Fruit fly (Drosophila melanogaster) whole organism, pupa: Measurements from ENCODE around the gene CG14932.

Source experiments
- CG10348 ChIP-seq: fragments of 200-800 bp; sonication (Bioruptor generic); IDR thresholded peaks from 2 replicates; pipeline ENCODE4 v1.3.6; 2022; ENCODE audit warnings: missing biosample characterization, missing genetic modification characterization
- CG12605 ChIP-seq: fragments of 200-800 bp; sonication (Bioruptor generic); IDR thresholded peaks from 2 replicates; pipeline ENCODE4 v1.3.6; 2022; ENCODE audit warnings: missing biosample characterization, missing genetic modification characterization
- CG13204 ChIP-seq: fragments of 200-800 bp; sonication (Bioruptor generic); optimal IDR thresholded peaks from 2 replicates; lab custom pipeline; 2018; ENCODE audit warnings: missing biosample characterization, mild to moderate bottlenecking, missing genetic modification characterization, moderate library complexity
- CG14655 ChIP-seq: fragments of 200-800 bp; sonication (Bioruptor generic); optimal IDR thresholded peaks from 3 replicates; lab custom pipeline; 2017; ENCODE audit warnings: mild to moderate bottlenecking, missing biosample characterization, missing genetic modification reagents, missing genetic modification characterization
- CG15710 ChIP-seq: fragments of 200-800 bp; sonication (Bioruptor generic); optimal IDR thresholded peaks from 2 replicates; lab custom pipeline; 2018; ENCODE audit warnings: missing biosample characterization, mild to moderate bottlenecking, missing genetic modification characterization, moderate library complexity
- CG17806 ChIP-seq: fragments of 200-800 bp; sonication (Bioruptor generic); optimal IDR thresholded peaks from 2 replicates; lab custom pipeline; 2018; ENCODE audit warnings: missing biosample characterization, mild to moderate bottlenecking, missing genetic modification characterization, moderate library complexity
- CG32121 ChIP-seq: fragments of 200-800 bp; sonication (Bioruptor generic); IDR thresholded peaks from 2 replicates; pipeline ENCODE4 v1.3.6; 2022; ENCODE audit warnings: missing biosample characterization, missing genetic modification characterization
- CG34367 ChIP-seq: fragments of 200-800 bp; sonication (Bioruptor generic); optimal IDR thresholded peaks from 2 replicates; lab custom pipeline; 2018; ENCODE audit warnings: missing biosample characterization, mild to moderate bottlenecking, missing genetic modification characterization
- CG4496 ChIP-seq: fragments of 200-800 bp; sonication (Bioruptor generic); IDR thresholded peaks from 3 replicates; pipeline ENCODE4 v1.3.6; 2022; ENCODE audit warnings: missing biosample characterization, missing genetic modification characterization
- CG8159 ChIP-seq: fragments of 200-800 bp; sonication (Bioruptor generic); optimal IDR thresholded peaks from 3 replicates; lab custom pipeline; 2018; ENCODE audit warnings: missing biosample characterization, mild to moderate bottlenecking, missing genetic modification characterization, moderate library complexity
- CG8301 ChIP-seq: fragments of 200-800 bp; sonication (Bioruptor generic); optimal IDR thresholded peaks from 2 replicates; lab custom pipeline; 2018; ENCODE audit warnings: missing biosample characterization, mild to moderate bottlenecking, missing genetic modification characterization
- CG9948 ChIP-seq: fragments of 200-800 bp; sonication (Bioruptor generic); optimal IDR thresholded peaks from 2 replicates; lab custom pipeline; 2018; ENCODE audit warnings: missing biosample characterization, mild to moderate bottlenecking, missing genetic modification characterization, moderate library complexity
- D1 ChIP-seq: fragments of 200-800 bp; sonication (Bioruptor generic); optimal IDR thresholded peaks from 2 replicates; lab custom pipeline; 2018; ENCODE audit warnings: missing biosample characterization, mild to moderate bottlenecking, missing genetic modification characterization, moderate library complexity
- EcR ChIP-seq: fragments of 200-800 bp; sonication (Bioruptor generic); optimal IDR thresholded peaks from 3 replicates; lab custom pipeline; 2019; ENCODE audit warnings: missing biosample characterization, missing genetic modification characterization, mild to moderate bottlenecking, moderate library complexity, missing genetic modification reagents
- Ets98B ChIP-seq: fragments of 200-800 bp; sonication (Bioruptor generic); IDR thresholded peaks from 2 replicates; pipeline ENCODE4 v1.3.6; 2022; ENCODE audit warnings: missing biosample characterization, missing genetic modification characterization
- Pif1A ChIP-seq: fragments of 200-800 bp; sonication (Bioruptor generic); optimal IDR thresholded peaks from 3 replicates; lab custom pipeline; 2016; ENCODE audit warnings: missing biosample characterization, missing genetic modification characterization
- Pif1B ChIP-seq: fragments of 200-800 bp; sonication (Bioruptor generic); optimal IDR thresholded peaks from 3 replicates; lab custom pipeline; 2016; ENCODE audit warnings: missing biosample characterization, missing genetic modification characterization
- Snoo ChIP-seq: fragments of 200-800 bp; sonication (Bioruptor generic); optimal IDR thresholded peaks from 3 replicates; lab custom pipeline; 2017; ENCODE audit warnings: missing biosample characterization, mild to moderate bottlenecking, missing genetic modification characterization, inconsistent platforms
- fd96Ca ChIP-seq: fragments of 200-800 bp; sonication (Bioruptor generic); IDR thresholded peaks from 3 replicates; pipeline ENCODE4 v1.3.6; 2022; ENCODE audit warnings: missing biosample characterization, missing genetic modification characterization
- gl ChIP-seq: fragments of 200-800 bp; sonication (Bioruptor generic); optimal IDR thresholded peaks from 2 replicates; lab custom pipeline; 2018; ENCODE audit warnings: missing biosample characterization, mild to moderate bottlenecking, missing genetic modification characterization

CG14932 gene

dm6 chr2L:11789690-11790089 lies at the start of gene CG14932:
Gene CG14932 (plus strand): TSS chr2L:11789919.
- TF ChIP-seq CG8159 (tag; lab: Kevin White, UChicago) (no peak), CG9948 (tag; lab: Kevin White, UChicago) (no peak), CG32121 (GFP tag; lab: Robert Waterston, UW) (no peak), Ets98B (GFP tag; lab: Robert Waterston, UW) (no peak), Snoo (tag; lab: Kevin White, UChicago) (no peak), CG14655 (GFP tag; lab: Kevin White, UChicago) (no peak), CG12605 (no peak), gl (tag; lab: Kevin White, UChicago) (no peak), EcR (GFP tag; lab: Kevin White, UChicago) (no peak), CG13204 (GFP tag; lab: Kevin White, UChicago) (no peak), CG10348 (GFP tag; lab: Robert Waterston, UW) (no peak), Pif1A (GFP tag; lab: Kevin White, UChicago) (no peak)

DNA sequence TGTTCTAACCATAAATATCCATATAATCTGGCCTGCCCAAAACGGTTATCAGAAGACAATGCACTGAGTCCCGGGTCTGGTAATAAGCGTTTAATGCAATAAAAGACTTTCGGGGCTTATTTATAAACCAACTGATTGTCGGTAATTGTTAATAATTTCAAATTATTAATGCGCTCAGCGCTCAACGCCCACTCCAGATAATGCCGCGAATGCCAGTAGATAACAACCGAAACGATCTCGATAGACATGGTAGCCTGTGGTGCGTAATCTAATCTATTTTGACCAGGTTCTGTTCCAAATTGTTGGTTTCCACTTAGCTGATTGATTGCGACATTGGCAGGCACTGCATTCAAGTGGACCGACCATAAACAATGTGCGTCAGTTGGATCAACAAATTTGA lies 49.1 kb upstream of the CG14932 start:
- no peak for TF ChIP-seq Pif1B (GFP tag; lab: Kevin White, UChicago)
- TF ChIP-seq CG14655 (GFP tag; lab: Kevin White, UChicago): no peak
- no peak for TF ChIP-seq fd96Ca (GFP tag; lab: Robert Waterston, UW)
- TF ChIP-seq CG15710 (tag; lab: Kevin White, UChicago): no peak
- no peak for TF ChIP-seq gl (tag; lab: Kevin White, UChicago)
- TF ChIP-seq Snoo (tag; lab: Kevin White, UChicago): no peak
- TF ChIP-seq CG12605: no peak

dm6 chr2L:11753455-11753854 lies 36.3 kb upstream of the CG14932 start, which contains the start of gene CG42470:
Gene CG42470 (minus strand): TSS chr2L:11753555.
- TF ChIP-seq Ets98B (GFP tag; lab: Robert Waterston, UW): no peak
- TF ChIP-seq D1 (tag; lab: Kevin White, UChicago): no peak
- TF ChIP-seq fd96Ca (GFP tag; lab: Robert Waterston, UW): no peak
- no peak for TF ChIP-seq CG8159 (tag; lab: Kevin White, UChicago)
- TF ChIP-seq CG10348 (GFP tag; lab: Robert Waterston, UW): no peak
- TF ChIP-seq Pif1A (GFP tag; lab: Kevin White, UChicago): no peak
- TF ChIP-seq CG17806 (tag; lab: Kevin White, UChicago): no peak

dm6 chr2L:11753922-11754321 lies 35.8 kb upstream of the CG14932 start, which contains the start of gene CG42471:
Gene CG42471 (minus strand): TSS chr2L:11754022.
- TF ChIP-seq CG13204 (GFP tag; lab: Kevin White, UChicago): no peak
- TF ChIP-seq CG17806 (tag; lab: Kevin White, UChicago): no peak
- TF ChIP-seq gl (tag; lab: Kevin White, UChicago): no peak
- no peak for TF ChIP-seq CG10348 (GFP tag; lab: Robert Waterston, UW)
- TF ChIP-seq Snoo (tag; lab: Kevin White, UChicago): no peak
- TF ChIP-seq D1 (tag; lab: Kevin White, UChicago): no peak
- TF ChIP-seq CG8301 (tag; lab: Kevin White, UChicago): no peak
- no peak for TF ChIP-seq Pif1A (GFP tag; lab: Kevin White, UChicago)
- TF ChIP-seq fd96Ca (GFP tag; lab: Robert Waterston, UW): no peak
- no peak for TF ChIP-seq CG12605
- no peak for TF ChIP-seq CG14655 (GFP tag; lab: Kevin White, UChicago)

- TF ChIP-seq CG4496 (no peak), CG32121 (GFP tag; lab: Robert Waterston, UW) (no peak), Pif1A (GFP tag; lab: Kevin White, UChicago) (no peak), CG34367 (no peak), CG8301 (tag; lab: Kevin White, UChicago) (no peak), CG15710 (tag; lab: Kevin White, UChicago) (no peak), CG13204 (GFP tag; lab: Kevin White, UChicago) (no peak), Pif1B (GFP tag; lab: Kevin White, UChicago) (no peak), fd96Ca (GFP tag; lab: Robert Waterston, UW) (no peak), Ets98B (GFP tag; lab: Robert Waterston, UW) (no peak)
These were observed 35.3 kb upstream of the CG14932 start, which contains the start of gene Sfp33A1 for dm6 chr2L:11754402-11754801. Gene Sfp33A1 (minus strand): TSS chr2L:11754502.

DNA sequence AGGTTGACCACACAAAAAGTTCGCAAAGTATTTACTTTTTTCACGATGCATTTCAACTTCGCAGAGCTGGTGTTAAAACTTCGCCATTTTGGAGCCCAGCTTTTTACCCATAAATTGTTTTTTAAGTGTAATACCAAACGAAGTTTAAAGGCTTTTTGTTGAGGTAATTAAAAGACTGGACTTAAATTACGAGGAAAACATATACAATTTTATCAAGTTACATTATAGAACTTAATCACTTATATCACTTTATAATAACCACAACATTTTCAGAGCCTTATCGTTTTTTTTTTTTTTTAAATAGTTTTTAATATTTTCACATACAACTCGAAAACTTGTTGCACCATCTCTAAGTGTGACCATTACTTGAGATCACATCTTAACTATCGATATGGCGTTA lies 1.7 kb upstream of the CG14932 start, which contains the start of gene CG14931:
Gene CG14931, plus strand, starts transcription at position 301 of the 400 bp plus-strand sequence.
- TF ChIP-seq CG32121 (GFP tag; lab: Robert Waterston, UW): no peak

dm6 chr2L:11792265-11792664 lies 2.5 kb downstream of the CG14932 start, which contains the start of gene Tsp33B:
Gene Tsp33B (minus strand): TSS chr2L:11792365.
- TF ChIP-seq CG34367 (no peak), CG32121 (GFP tag; lab: Robert Waterston, UW) (no peak), CG17806 (tag; lab: Kevin White, UChicago) (no peak)
- TF ChIP-seq, all 21 proteins: peak for 0
